Worm (Caenorhabditis elegans) whole organism, L1 larva: ENCODE measurements around the gene gbf-1.

Experiments
- egl-27 ChIP-seq, 2 experiments: fragments of 150-350 bp in 1 of 2; sonication (generic microtip); optimal IDR thresholded peaks; 3 replicates each; lab custom pipeline; 2017 to 2018; ENCODE audit warnings: missing biosample characterization in 2 of 2, missing genetic modification characterization in 2 of 2, missing genetic modification reagents in 2 of 2
- fos-1 ChIP-seq: fragments of 150-350 bp; optimal IDR thresholded peaks from 2 replicates; lab custom pipeline; 2014; ENCODE audit warnings: missing biosample characterization, missing genetic modification characterization
- hlh-17 ChIP-seq: fragments of 200-800 bp; sonication (Bioruptor generic); optimal IDR thresholded peaks from 2 replicates; lab custom pipeline; 2018; ENCODE audit warnings: missing genetic modification characterization, mild to moderate bottlenecking, missing compliant biosample characterization, moderate library complexity, borderline replicate concordance
- lin-13 ChIP-seq: fragments of 150-350 bp; optimal IDR thresholded peaks from 2 replicates; lab custom pipeline; 2014; ENCODE audit warnings: missing biosample characterization, missing genetic modification reagents, missing genetic modification characterization
- lin-15B ChIP-seq: fragments of 150-350 bp; sonication (generic microtip); optimal IDR thresholded peaks from 3 replicates; lab custom pipeline; 2014; ENCODE audit warnings: missing biosample characterization, missing genetic modification characterization
- lsy-2 ChIP-seq, 2 experiments: fragments of 150-350 bp; optimal IDR thresholded peaks; 2 replicates each; lab custom pipeline; 2014; ENCODE audit warnings: missing biosample characterization in 2 of 2, missing genetic modification characterization in 2 of 2
- mef-2 ChIP-seq: fragments of 150-350 bp; optimal IDR thresholded peaks from 2 replicates; lab custom pipeline; 2014; ENCODE audit warnings: missing biosample characterization, missing genetic modification characterization
- nhr-20 ChIP-seq: sonication (generic microtip); optimal IDR thresholded peaks from 2 replicates; lab custom pipeline; 2016; ENCODE audit warnings: mild to moderate bottlenecking, missing genetic modification characterization, missing compliant biosample characterization
- nhr-237 ChIP-seq: fragments of 150-350 bp; optimal IDR thresholded peaks from 2 replicates; lab custom pipeline; 2014; ENCODE audit warnings: missing biosample characterization, missing genetic modification characterization
- nhr-28 ChIP-seq: fragments of 150-350 bp; optimal IDR thresholded peaks from 2 replicates; lab custom pipeline; 2014; ENCODE audit warnings: missing biosample characterization, missing genetic modification characterization
- pax-3 ChIP-seq: fragments of 200-800 bp; sonication (Bioruptor generic); optimal IDR thresholded peaks from 2 replicates; lab custom pipeline; 2018; ENCODE audit warnings: mild to moderate bottlenecking, missing genetic modification characterization, moderate library complexity, missing compliant biosample characterization
- skn-1 ChIP-seq: fragments of 150-350 bp; optimal IDR thresholded peaks from 2 replicates; lab custom pipeline; 2014; ENCODE audit warnings: missing biosample characterization, missing genetic modification characterization
- swsn-7 ChIP-seq: sonication (generic microtip); optimal IDR thresholded peaks from 2 replicates; lab custom pipeline; 2016; ENCODE audit warnings: missing genetic modification characterization, missing compliant biosample characterization
- unc-130 ChIP-seq: fragments of 150-350 bp; optimal IDR thresholded peaks from 2 replicates; lab custom pipeline; 2017; ENCODE audit warnings: missing biosample characterization, missing genetic modification characterization, inconsistent platforms

DNA sequence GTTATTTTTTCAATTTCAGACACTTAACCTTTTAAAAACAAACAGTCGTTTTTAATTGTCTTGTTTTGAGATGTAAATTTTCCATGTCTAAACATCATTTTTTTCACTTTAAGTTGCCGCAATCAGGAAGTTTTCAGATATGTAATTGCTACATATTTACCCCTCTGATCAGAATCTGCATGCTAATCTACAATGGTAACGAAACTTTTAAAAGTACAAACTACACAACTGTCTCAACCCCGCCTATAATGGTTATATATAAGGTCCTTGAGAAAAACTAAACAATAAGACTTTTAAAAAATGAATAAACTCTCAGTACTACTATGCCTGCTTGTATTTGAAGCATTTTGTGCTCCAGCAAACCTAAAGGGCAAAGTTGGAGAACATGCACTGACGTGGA lies 35.3 kb upstream of the gbf-1 start, which contains the start of gene C18D11.9:
- TF ChIP-seq skn-1 (tag; lab: Kevin White, UChicago) (no peak), nhr-20 (tag; lab: Kevin White, UChicago) (no peak), lin-13 (no peak), mef-2 (tag; lab: Kevin White, UChicago) (no peak), lsy-2 (tag; optimal IDR thresholded peaks at IDR 0.05; lab: Kevin White, UChicago) (no peak), nhr-237 (tag; lab: Kevin White, UChicago) (no peak), lin-15B (tag; lab: Kevin White, UChicago) (no peak), nhr-28 (no peak), fos-1 (no peak), egl-27 (tag; optimal IDR thresholded peaks at IDR 0.05; lab: Kevin White, UChicago) (no peak), pax-3 (tag; lab: Kevin White, UChicago) (no peak), unc-130 (no peak), swsn-7 (no peak), hlh-17 (GFP tag; lab: Kevin White, UChicago) (no peak)
